Worm (Caenorhabditis elegans) whole organism, L4 larva: ENCODE measurements around the gene C45G9.8.

Experiments used
- D1046.2 ChIP-seq: fragments of 200-800 bp; sonication (Bioruptor generic); IDR thresholded peaks from 2 replicates; pipeline ENCODE4 v1.3.6; 2022; ENCODE audit warnings: missing genetic modification characterization, missing compliant biosample characterization
- F10B5.3 ChIP-seq: sonication (generic microtip); optimal IDR thresholded peaks from 2 replicates; lab custom pipeline; 2016; ENCODE audit warnings: mild to moderate bottlenecking, missing genetic modification characterization, missing compliant biosample characterization
- F44E2.7 ChIP-seq: fragments of 200-800 bp; sonication (Bioruptor generic); IDR thresholded peaks from 2 replicates; pipeline ENCODE4 v2.1.2; 2022; ENCODE audit warnings: missing genetic modification characterization, missing compliant biosample characterization
- F49E8.2 ChIP-seq: sonication (generic microtip); optimal IDR thresholded peaks from 2 replicates; lab custom pipeline; 2016; ENCODE audit warnings: missing compliant biosample characterization, mild to moderate bottlenecking, missing genetic modification characterization, borderline replicate concordance
- R02D3.7 ChIP-seq: fragments of 150-350 bp; sonication (generic microtip); optimal IDR thresholded peaks from 3 replicates; lab custom pipeline; 2014; ENCODE audit warnings: missing biosample characterization, missing genetic modification characterization
- T20F7.1 ChIP-seq: fragments of 200-800 bp; sonication (Bioruptor generic); optimal IDR thresholded peaks from 2 replicates; lab custom pipeline; 2018; ENCODE audit warnings: mild to moderate bottlenecking, missing genetic modification characterization, missing compliant biosample characterization
- T26A8.4 ChIP-seq: fragments of 200-800 bp; sonication (Bioruptor generic); IDR thresholded peaks from 2 replicates; pipeline ENCODE4 v1.3.6; 2022; ENCODE audit warnings: missing genetic modification characterization, missing compliant biosample characterization
- Y105C5A.15 ChIP-seq: fragments of 200-800 bp; sonication (Bioruptor generic); IDR thresholded peaks from 2 replicates; pipeline ENCODE4 v1.3.6; 2022; ENCODE audit warnings: missing genetic modification characterization, missing compliant biosample characterization
- Y5F2A.4 ChIP-seq: fragments of 200-800 bp; sonication (Bioruptor generic); optimal IDR thresholded peaks from 2 replicates; lab custom pipeline; 2018; ENCODE audit warnings: mild to moderate bottlenecking, missing genetic modification characterization, missing compliant biosample characterization
- Y75B8A.6 ChIP-seq: fragments of 200-800 bp; sonication (Bioruptor generic); IDR thresholded peaks from 2 replicates; pipeline ENCODE4 v1.3.6; 2022; ENCODE audit warnings: missing genetic modification reagents, missing genetic modification characterization, missing compliant biosample characterization
- aha-1 ChIP-seq: fragments of 150-350 bp; peaks from one replicate; lab custom pipeline; 2014; ENCODE audit warnings: missing biosample characterization, missing genetic modification characterization
- arid-1 ChIP-seq: fragments of 200-800 bp; sonication (Bioruptor generic); conservative IDR thresholded peaks from 2 replicates; pipeline ENCODE4 v1.3.6; 2022; ENCODE audit warnings: missing genetic modification reagents, missing genetic modification characterization, missing compliant biosample characterization
- ceh-20 ChIP-seq: fragments of 200-800 bp; sonication (Bioruptor generic); IDR thresholded peaks from 2 replicates; pipeline ENCODE4 v1.3.6; 2022; ENCODE audit warnings: missing genetic modification reagents, missing genetic modification characterization, missing compliant biosample characterization
- ceh-28 ChIP-seq: fragments of 150-350 bp; optimal IDR thresholded peaks from 2 replicates; lab custom pipeline; 2014; ENCODE audit warnings: missing biosample characterization, missing genetic modification reagents, missing genetic modification characterization
- ceh-44 ChIP-seq: fragments of 200-800 bp; sonication (Bioruptor generic); IDR thresholded peaks from 2 replicates; pipeline ENCODE4 v1.3.6; 2022; ENCODE audit warnings: missing genetic modification reagents, missing genetic modification characterization, missing compliant biosample characterization
- dmd-6 ChIP-seq: fragments of 200-800 bp; sonication (Bioruptor generic); IDR thresholded peaks from 2 replicates; pipeline ENCODE4 v1.3.6; 2022; ENCODE audit warnings: missing genetic modification reagents, missing genetic modification characterization, missing compliant biosample characterization
- dpl-1 ChIP-seq: fragments of 150-350 bp; optimal IDR thresholded peaks from 2 replicates; lab custom pipeline; 2014; ENCODE audit warnings: missing biosample characterization, missing genetic modification reagents, missing genetic modification characterization
- duxl-1 ChIP-seq: sonication (generic microtip); optimal IDR thresholded peaks from 2 replicates; lab custom pipeline; 2016; ENCODE audit warnings: mild to moderate bottlenecking, missing genetic modification characterization, moderate library complexity, missing compliant biosample characterization; ENCODE audit not compliant: poor library complexity
- dve-1 ChIP-seq: sonication (generic microtip); optimal IDR thresholded peaks from 2 replicates; lab custom pipeline; 2017; ENCODE audit warnings: antibody characterized with exemption, mild to moderate bottlenecking, missing genetic modification characterization, missing compliant biosample characterization; ENCODE audit not compliant: insufficient read depth
- egl-43 ChIP-seq: fragments of 200-800 bp; sonication (Bioruptor generic); IDR thresholded peaks from 2 replicates; pipeline ENCODE4 v1.3.6; 2022; ENCODE audit warnings: missing genetic modification reagents, missing genetic modification characterization, missing compliant biosample characterization
- hlh-11 ChIP-seq: fragments of 200-800 bp; sonication (Bioruptor generic); optimal IDR thresholded peaks from 2 replicates; lab custom pipeline; 2018; ENCODE audit warnings: mild to moderate bottlenecking, missing genetic modification characterization, missing compliant biosample characterization
- hlh-30 ChIP-seq: sonication (generic microtip); optimal IDR thresholded peaks from 2 replicates; lab custom pipeline; 2017; ENCODE audit warnings: antibody characterized with exemption, mild to moderate bottlenecking, missing genetic modification characterization, missing compliant biosample characterization; ENCODE audit not compliant: insufficient read depth
- hmg-1.1 ChIP-seq: fragments of 200-800 bp; sonication (Bioruptor generic); IDR thresholded peaks from 2 replicates; pipeline ENCODE4 v1.3.6; 2022; ENCODE audit warnings: missing genetic modification reagents, missing genetic modification characterization, missing compliant biosample characterization
- lin-13 ChIP-seq: fragments of 150-350 bp; optimal IDR thresholded peaks from 2 replicates; lab custom pipeline; 2014; ENCODE audit warnings: missing biosample characterization, missing genetic modification reagents, missing genetic modification characterization
- lin-15B ChIP-seq: fragments of 150-350 bp; sonication (generic microtip); optimal IDR thresholded peaks from 3 replicates; lab custom pipeline; 2014; ENCODE audit warnings: missing biosample characterization, missing genetic modification characterization
- lin-38 ChIP-seq: fragments of 200-800 bp; sonication (Bioruptor generic); IDR thresholded peaks from 2 replicates; pipeline ENCODE4 v1.3.6; 2022; ENCODE audit warnings: missing genetic modification reagents, missing genetic modification characterization, missing compliant biosample characterization
- lir-3 ChIP-seq: sonication (generic microtip); optimal IDR thresholded peaks from 2 replicates; lab custom pipeline; 2016; ENCODE audit warnings: mild to moderate bottlenecking, missing genetic modification characterization, missing compliant biosample characterization
- lsy-2 ChIP-seq, 2 experiments: fragments of 150-350 bp in 1 of 2; sonication (generic microtip) in 1 of 2; optimal IDR thresholded peaks; 2 replicates each; lab custom pipeline; 2014 to 2017; ENCODE audit warnings: missing biosample characterization in 2 of 2, missing genetic modification characterization in 2 of 2
- mdl-1 ChIP-seq, 2 experiments: fragments of 150-350 bp in 1 of 2; sonication (generic microtip) in 1 of 2; optimal IDR thresholded peaks; 2 replicates each; lab custom pipeline; 2014 to 2017; ENCODE audit warnings: missing biosample characterization in 2 of 2, missing genetic modification characterization in 2 of 2
- mes-2 ChIP-seq: sonication (generic microtip); optimal IDR thresholded peaks from 2 replicates; lab custom pipeline; 2016; ENCODE audit warnings: missing genotype, mild to moderate bottlenecking, missing genetic modification characterization, missing compliant biosample characterization; ENCODE audit not compliant: poor library complexity, severe bottlenecking
- nhr-102 ChIP-seq: sonication (generic microtip); optimal IDR thresholded peaks from 2 replicates; lab custom pipeline; 2016; ENCODE audit warnings: mild to moderate bottlenecking, missing genetic modification characterization, moderate library complexity, missing compliant biosample characterization
- nhr-28 ChIP-seq: fragments of 150-350 bp; optimal IDR thresholded peaks from 2 replicates; lab custom pipeline; 2014; ENCODE audit warnings: missing biosample characterization, missing genetic modification characterization
- nhr-48 ChIP-seq: sonication (generic microtip); optimal IDR thresholded peaks from 2 replicates; lab custom pipeline; 2016; ENCODE audit warnings: mild to moderate bottlenecking, missing genetic modification characterization, missing compliant biosample characterization
- nhr-6 ChIP-seq: fragments of 150-350 bp; optimal IDR thresholded peaks from 2 replicates; lab custom pipeline; 2014; ENCODE audit warnings: missing biosample characterization, missing genetic modification characterization
- nhr-77 ChIP-seq: fragments of 150-350 bp; optimal IDR thresholded peaks from 2 replicates; lab custom pipeline; 2014; ENCODE audit warnings: missing biosample characterization, missing genetic modification characterization
- pha-4 ChIP-seq, 2 experiments: fragments of 150-350 bp in 1 of 2; fragments of 200-800 bp in 1 of 2; sonication (Bioruptor generic) in 1 of 2; IDR thresholded peaks in 1 of 2; optimal IDR thresholded peaks in 1 of 2; 2 replicates each; pipeline versions ENCODE4 v1.3.6 to Lab custom; 2014 to 2022; ENCODE audit warnings: missing genetic modification characterization in 2 of 2, missing genetic modification reagents in 2 of 2, missing biosample characterization in 1 of 2, missing compliant biosample characterization in 1 of 2
- pqm-1 ChIP-seq: sonication (generic microtip); optimal IDR thresholded peaks from 2 replicates; lab custom pipeline; 2017; ENCODE audit warnings: missing biosample characterization, missing genetic modification characterization
- set-16 ChIP-seq: fragments of 200-800 bp; sonication (Bioruptor generic); IDR thresholded peaks from 2 replicates; pipeline ENCODE4 v1.3.6; 2022; ENCODE audit warnings: missing genetic modification reagents, missing genetic modification characterization, missing compliant biosample characterization
- tra-1 ChIP-seq: fragments of 200-800 bp; sonication (Bioruptor generic); IDR thresholded peaks from 2 replicates; pipeline ENCODE4 v1.3.6; 2022; ENCODE audit warnings: missing genetic modification reagents, missing genetic modification characterization, missing compliant biosample characterization
- unc-62 ChIP-seq, 3 experiments: fragments of 150-350 bp in 1 of 3; sonication (generic microtip); optimal IDR thresholded peaks in 2 of 3; peaks in 1 of 3; 1 replicate in 1 of 3; 2 replicates in 2 of 3; lab custom pipeline; 2014 to 2017; ENCODE audit warnings: missing biosample characterization in 3 of 3, missing genetic modification characterization in 3 of 3, missing genetic modification reagents in 3 of 3, missing genotype in 1 of 3
- zfp-3 ChIP-seq: fragments of 200-800 bp; sonication (Bioruptor generic); conservative IDR thresholded peaks from 2 replicates; pipeline ENCODE4 v1.3.6; 2022; ENCODE audit warnings: missing genetic modification reagents, missing genetic modification characterization, missing compliant biosample characterization

The C45G9.8 gene

ce11 chrIII:5094506-5094905 is 41.1 kb upstream of the C45G9.8 start, which contains the start of gene F54D8.10:
Gene F54D8.10 (plus strand): TSS chrIII:5094806.
- no peak for TF ChIP-seq lir-3 (tag; lab: Kevin White, UChicago)
- no peak for TF ChIP-seq tra-1 (GFP tag; lab: Robert Waterston, UW)
- no peak for TF ChIP-seq pha-4 (GFP tag; IDR thresholded peaks at IDR 0.05; lab: Robert Waterston, UW)
- no peak for TF ChIP-seq pha-4 (tag; optimal IDR thresholded peaks at IDR 0.05; lab: Kevin White, UChicago)
- no peak for TF ChIP-seq aha-1 (tag; lab: Kevin White, UChicago)
- TF ChIP-seq nhr-102 (tag; lab: Kevin White, UChicago): no peak
- no peak for TF ChIP-seq nhr-6
- TF ChIP-seq lin-15B: no peak
- TF ChIP-seq dve-1: no peak
- no peak for TF ChIP-seq Y75B8A.6 (GFP tag; lab: Robert Waterston, UW)
- TF ChIP-seq nhr-28 (tag; lab: Kevin White, UChicago): no peak
- TF ChIP-seq D1046.2 (GFP tag; lab: Robert Waterston, UW): no peak
- TF ChIP-seq F49E8.2: no peak
- no peak for TF ChIP-seq T20F7.1 (GFP tag; lab: Kevin White, UChicago)
- TF ChIP-seq ceh-20 (GFP tag; lab: Robert Waterston, UW): no peak
- no peak for TF ChIP-seq Y5F2A.4
- TF ChIP-seq, all 104 proteins: peak for 0

- TF ChIP-seq duxl-1: no peak
- 0 out of 2 replicates have a peak, but pooled peaks have one; percentile 10 for TF ChIP-seq T26A8.4 (GFP tag; lab: Robert Waterston, UW)
- no peak for TF ChIP-seq nhr-48 (tag; lab: Kevin White, UChicago)
- peak; percentile 66; the same call in 1 of the 2 replicates for TF ChIP-seq zfp-3 (GFP tag; lab: Robert Waterston, UW)
- TF ChIP-seq aha-1 (tag; lab: Kevin White, UChicago): peak; percentile 92
Measured at ce11 chrIII:5092345-5092744, 38.9 kb upstream of the C45G9.8 start.

DNA sequence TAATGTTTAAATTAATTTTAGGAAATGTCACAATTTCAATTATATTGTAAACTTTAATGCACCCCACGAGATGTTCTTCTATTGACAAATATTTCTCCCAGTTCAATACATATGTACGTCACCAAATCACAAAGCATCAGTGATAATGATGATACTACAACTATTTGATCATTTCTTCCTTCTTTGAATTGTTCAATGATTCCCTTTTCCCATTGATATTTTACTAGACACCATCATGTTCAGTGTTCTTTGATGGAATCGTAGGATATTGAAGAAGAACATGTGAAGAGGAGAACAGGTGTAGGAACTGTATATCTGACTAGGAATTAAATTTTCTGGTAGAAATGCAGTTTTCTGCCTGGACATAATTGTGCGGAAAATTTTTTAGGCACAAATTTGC is 36.0 kb upstream of the C45G9.8 start:
- TF ChIP-seq nhr-48 (tag; lab: Kevin White, UChicago) (peak; percentile 36), mdl-1 (tag; optimal IDR thresholded peaks at IDR 0.05; lab: Kevin White, UChicago) (peak; percentile 6 to 51), hlh-11 (peak; percentile 27), unc-62 (GFP tag; optimal IDR thresholded peaks at IDR 0.05 in 1 of 2; lab: Kevin White, UChicago) (peak in 1 of 2 experiments; percentile 88), unc-62 (tag; optimal IDR thresholded peaks at IDR 0.05; lab: Kevin White, UChicago) (no peak), dmd-6 (0 out of 2 replicates have a peak, but pooled peaks have one; percentile 21), lin-13 (GFP tag; lab: Kevin White, UChicago) (no peak), F10B5.3 (no peak), R02D3.7 (tag; lab: Kevin White, UChicago) (no peak), nhr-28 (tag; lab: Kevin White, UChicago) (peak; percentile 44), nhr-102 (tag; lab: Kevin White, UChicago) (no peak), Y105C5A.15 (GFP tag; lab: Robert Waterston, UW) (no peak), hlh-30 (tag; lab: Kevin White, UChicago) (peak; percentile 20)

ce11 chrIII:5085529-5085928 is 32.1 kb upstream of the C45G9.8 start, which contains the start of gene cah-1:
Gene cah-1 (minus strand): TSS chrIII:5085629.
- no peak for TF ChIP-seq Y75B8A.6 (GFP tag; lab: Robert Waterston, UW)
- no peak for TF ChIP-seq mes-2
- TF ChIP-seq, all 104 proteins: peak for 0

DNA sequence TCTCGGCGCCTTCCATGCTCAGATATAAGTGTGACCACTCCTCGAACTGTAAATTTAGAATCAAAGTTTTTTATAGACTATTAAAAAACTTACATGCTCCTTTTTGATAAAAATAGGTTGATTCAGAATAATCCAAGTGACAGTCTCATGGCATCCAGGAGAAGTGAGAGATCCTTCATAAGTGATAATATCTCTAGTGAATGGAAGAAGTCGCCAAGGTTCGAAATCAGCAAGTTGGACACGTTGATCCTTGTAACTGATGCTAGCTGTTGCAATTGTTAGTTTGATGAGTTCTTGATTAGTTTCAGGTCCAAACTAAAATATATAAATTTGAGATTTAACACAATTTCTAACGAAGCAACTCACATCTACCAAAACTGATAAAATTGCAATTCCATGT is 29.9 kb upstream of the C45G9.8 start:
- TF ChIP-seq pqm-1 (tag; lab: Kevin White, UChicago) (no peak), hlh-11 (no peak), egl-43 (GFP tag; lab: Robert Waterston, UW) (no peak), F44E2.7 (GFP tag; lab: Robert Waterston, UW) (0 out of 2 replicates have a peak, but pooled peaks have one; percentile 15), hlh-30 (tag; lab: Kevin White, UChicago) (no peak), set-16 (GFP tag; lab: Robert Waterston, UW) (no peak), ceh-44 (no peak), T26A8.4 (GFP tag; lab: Robert Waterston, UW) (0 out of 2 replicates have a peak, but pooled peaks have one; percentile 21), nhr-48 (tag; lab: Kevin White, UChicago) (peak; percentile 25), dve-1 (peak; percentile 25), lsy-2 (tag; optimal IDR thresholded peaks at IDR 0.05; lab: Kevin White, UChicago) (peak in 1 of 2 experiments; percentile 15), ceh-28 (tag; lab: Kevin White, UChicago) (no peak), dpl-1 (GFP tag; lab: Kevin White, UChicago) (no peak), nhr-77 (no peak), mes-2 (peak; percentile 17), arid-1 (no peak), lin-38 (GFP tag; lab: Robert Waterston, UW) (peak; percentile 51), hmg-1.1 (GFP tag; lab: Robert Waterston, UW) (0 out of 2 replicates have a peak, but pooled peaks have one; percentile 27)
